Worm (Caenorhabditis elegans): ENCODE results near the gene fbxa-4.

Gene fbxa-4

DNA sequence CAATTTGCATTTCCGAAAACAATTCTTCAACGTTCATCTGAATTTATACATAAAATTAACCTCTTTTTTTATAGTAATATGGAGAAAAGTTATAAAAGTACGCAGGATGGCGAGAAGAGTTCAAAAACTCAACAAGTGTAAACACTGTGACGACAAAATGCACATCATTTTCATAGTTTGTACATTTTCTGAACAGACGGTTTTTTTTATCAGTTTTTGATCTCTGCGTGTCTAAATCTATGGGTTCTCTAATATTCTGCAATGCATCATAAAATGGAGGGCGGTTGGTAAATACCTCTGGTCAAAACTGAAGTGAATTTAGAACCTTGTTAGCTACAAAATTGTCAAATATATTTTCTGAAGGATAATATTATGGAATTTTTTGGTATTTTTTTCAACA, at the start of gene fbxa-4:
Gene fbxa-4 (minus strand): TSS at position 93 of the 400 bp plus-strand sequence.
- TF ChIP-seq T22C8.4 (GFP tag; IDR thresholded peaks at IDR 0.05) (no peak), flt-1 (GFP tag; IDR thresholded peaks at IDR 0.05) (no peak), klf-2 (GFP tag; conservative IDR thresholded peaks at IDR 0.05) (no peak), ref-1 (GFP tag; conservative IDR thresholded peaks at IDR 0.05) (no peak), tab-1 (GFP tag; IDR thresholded peaks at IDR 0.05) (no peak), ztf-29 (GFP tag; IDR thresholded peaks at IDR 0.05) (no peak), med-1 (GFP tag; optimal IDR thresholded peaks at IDR 0.05; ENCODE audit: insufficient read depth) (no peak), cog-1 (tag; optimal IDR thresholded peaks at IDR 0.05) (no peak), ztf-23 (GFP tag; IDR thresholded peaks at IDR 0.05) (no peak)

DNA sequence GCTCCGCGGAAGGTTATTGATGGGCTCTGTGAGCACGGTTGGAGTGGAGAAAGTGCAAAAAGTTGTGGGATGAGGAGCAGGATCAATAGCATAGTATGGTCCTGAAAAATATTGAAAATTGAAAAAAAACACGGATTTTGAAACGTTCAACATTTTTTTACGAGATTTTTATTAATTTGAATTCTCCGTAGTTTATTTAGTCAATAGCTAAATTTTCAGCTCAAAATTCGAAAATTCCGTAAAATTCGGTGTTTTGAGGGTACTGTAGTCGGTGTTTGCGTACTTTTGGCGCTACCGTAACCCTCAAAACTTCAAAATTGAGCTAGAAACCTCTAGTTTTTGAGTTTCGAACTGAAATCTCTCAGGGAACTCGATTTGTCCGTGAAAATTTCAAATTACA, 43.5 kb upstream of the fbxa-4 start, which contains the start of gene pqn-42:
Gene pqn-42 (minus strand): TSS at position 101 of the 400 bp plus-strand sequence.
- TF ChIP-seq flt-1 (GFP tag; IDR thresholded peaks at IDR 0.05) (no peak), cog-1 (tag; optimal IDR thresholded peaks at IDR 0.05) (no peak), ztf-29 (GFP tag; IDR thresholded peaks at IDR 0.05) (no peak), ref-1 (GFP tag; conservative IDR thresholded peaks at IDR 0.05) (no peak), ztf-23 (GFP tag; IDR thresholded peaks at IDR 0.05) (no peak), T22C8.4 (GFP tag; IDR thresholded peaks at IDR 0.05) (no peak), med-1 (GFP tag; optimal IDR thresholded peaks at IDR 0.05; ENCODE audit: insufficient read depth) (no peak), tab-1 (GFP tag; IDR thresholded peaks at IDR 0.05) (no peak)

DNA sequence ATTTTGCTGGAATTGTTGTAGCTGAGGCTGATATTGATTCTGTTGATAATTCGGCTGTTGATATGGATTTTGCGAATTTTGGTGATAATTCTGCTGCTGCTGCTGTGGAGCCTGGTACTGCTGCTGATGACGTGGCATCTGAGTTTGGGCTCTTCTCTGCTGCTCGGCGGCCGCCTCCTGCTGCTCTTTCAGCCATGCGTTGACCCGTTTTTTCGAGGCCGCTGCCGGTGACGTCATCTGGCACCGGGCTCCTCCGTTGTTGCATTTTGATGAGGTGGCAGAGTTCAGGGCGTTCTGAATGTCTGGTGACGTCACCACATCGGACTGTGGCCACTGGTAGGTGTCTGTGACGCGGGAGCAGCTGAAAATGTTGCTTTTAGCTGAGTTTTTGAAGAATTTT, 41.6 kb upstream of the fbxa-4 start:
- TF ChIP-seq klf-2 (GFP tag; conservative IDR thresholded peaks at IDR 0.05) (no peak), ztf-23 (GFP tag; IDR thresholded peaks at IDR 0.05) (no peak), tab-1 (GFP tag; IDR thresholded peaks at IDR 0.05) (no peak), cog-1 (tag; optimal IDR thresholded peaks at IDR 0.05) (no peak), ztf-29 (GFP tag; IDR thresholded peaks at IDR 0.05) (no peak), med-1 (GFP tag; optimal IDR thresholded peaks at IDR 0.05; ENCODE audit: insufficient read depth) (no peak), T22C8.4 (GFP tag; IDR thresholded peaks at IDR 0.05) (no peak), ref-1 (GFP tag; conservative IDR thresholded peaks at IDR 0.05) (no peak), flt-1 (GFP tag; IDR thresholded peaks at IDR 0.05) (no peak)

DNA sequence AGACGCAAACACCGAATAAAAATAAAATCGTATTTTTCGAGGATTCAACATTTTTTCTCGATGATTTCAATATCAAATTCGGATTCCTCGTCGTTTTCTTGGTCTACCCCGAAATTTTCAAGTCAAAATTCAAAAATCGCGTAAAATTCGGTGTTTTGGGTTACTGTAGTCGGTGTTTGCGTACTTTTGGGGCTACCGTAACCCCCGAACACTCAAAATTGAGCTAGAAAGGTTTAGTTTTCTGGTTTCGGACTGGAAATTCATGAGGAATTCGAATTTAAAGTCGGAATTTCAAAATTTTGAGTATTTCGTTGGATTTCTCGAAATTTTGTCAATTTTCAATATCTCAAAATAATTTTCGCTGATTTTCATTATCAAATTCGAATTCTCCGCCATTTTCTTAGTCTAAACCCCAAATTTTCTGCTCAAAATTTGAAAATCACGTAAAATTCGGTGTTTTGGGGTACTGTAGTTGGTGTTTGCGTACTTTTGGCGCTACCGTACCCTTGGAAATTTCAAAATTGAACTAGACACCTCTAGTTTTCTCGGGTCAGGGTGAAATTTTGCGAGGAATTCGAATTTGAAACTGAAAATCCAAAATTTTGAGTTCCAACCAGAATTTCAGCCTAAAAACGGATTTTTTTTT, 40.7 kb upstream of the fbxa-4 start:
- TF ChIP-seq ztf-29 (GFP tag; IDR thresholded peaks at IDR 0.05) (no peak), ztf-23 (GFP tag; IDR thresholded peaks at IDR 0.05) (no peak), flt-1 (GFP tag; IDR thresholded peaks at IDR 0.05) (no peak), ref-1 (GFP tag; conservative IDR thresholded peaks at IDR 0.05) (no peak), tab-1 (GFP tag; IDR thresholded peaks at IDR 0.05) (no peak), T22C8.4 (GFP tag; IDR thresholded peaks at IDR 0.05) (no peak), med-1 (GFP tag; optimal IDR thresholded peaks at IDR 0.05; ENCODE audit: insufficient read depth) (no peak)

DNA sequence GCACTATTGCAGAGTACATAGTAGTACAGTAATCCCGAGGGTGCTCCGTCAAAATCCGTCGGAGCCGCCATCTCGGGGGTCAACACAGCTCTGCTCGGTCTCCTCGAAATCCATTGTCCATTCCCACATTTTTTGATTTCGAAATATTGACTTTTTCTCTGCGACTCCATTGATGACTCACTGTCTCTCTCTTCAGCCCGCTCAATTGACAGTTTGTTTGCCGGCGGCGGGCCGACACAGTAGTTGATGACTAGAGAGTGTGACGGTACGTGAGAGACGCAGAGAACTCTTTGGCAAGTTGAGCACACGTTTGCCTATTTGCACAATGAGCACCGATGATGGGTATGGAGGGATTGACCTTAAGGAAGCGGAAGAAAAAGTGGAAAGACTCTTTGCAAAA, 39.5 kb upstream of the fbxa-4 start:
- TF ChIP-seq flt-1 (GFP tag; IDR thresholded peaks at IDR 0.05) = no peak
- TF ChIP-seq klf-2 (GFP tag; conservative IDR thresholded peaks at IDR 0.05) = no peak
- TF ChIP-seq tab-1 (GFP tag; IDR thresholded peaks at IDR 0.05) = no peak
- TF ChIP-seq ztf-29 (GFP tag; IDR thresholded peaks at IDR 0.05) = no peak
- no peak for TF ChIP-seq cog-1 (tag; optimal IDR thresholded peaks at IDR 0.05)
- TF ChIP-seq ref-1 (GFP tag; conservative IDR thresholded peaks at IDR 0.05) = no peak
- TF ChIP-seq T22C8.4 (GFP tag; IDR thresholded peaks at IDR 0.05) = no peak
- TF ChIP-seq med-1 (GFP tag; optimal IDR thresholded peaks at IDR 0.05; ENCODE audit: insufficient read depth) = no peak
- no peak for TF ChIP-seq ztf-23 (GFP tag; IDR thresholded peaks at IDR 0.05)

DNA sequence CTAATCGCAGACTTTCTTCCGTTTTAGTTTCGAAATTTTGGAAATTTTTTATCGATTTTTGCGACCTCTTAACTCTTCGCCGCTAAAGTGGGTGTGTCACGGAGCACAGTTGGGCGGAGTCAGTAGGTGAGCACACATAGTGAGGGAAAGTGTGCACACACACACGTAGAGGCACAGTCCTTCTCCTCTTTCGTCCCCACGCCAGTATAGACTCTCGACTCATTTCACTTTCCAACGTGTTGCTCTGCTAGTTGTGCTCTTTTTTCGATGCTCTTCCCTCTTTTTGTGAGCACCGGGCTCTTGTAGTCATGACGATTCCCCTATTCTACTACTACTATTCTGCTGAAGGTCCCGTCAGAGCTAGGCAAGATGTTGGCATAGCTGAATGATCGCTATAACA, 37.2 kb upstream of the fbxa-4 start:
- TF ChIP-seq cog-1 (tag; optimal IDR thresholded peaks at IDR 0.05) (no peak), tab-1 (GFP tag; IDR thresholded peaks at IDR 0.05) (no peak), flt-1 (GFP tag; IDR thresholded peaks at IDR 0.05) (no peak), T22C8.4 (GFP tag; IDR thresholded peaks at IDR 0.05) (no peak; the same call in 1 of the 2 replicates), ref-1 (GFP tag; conservative IDR thresholded peaks at IDR 0.05) (no peak), klf-2 (GFP tag; conservative IDR thresholded peaks at IDR 0.05) (peak; percentile 50; the same call in 1 of the 2 replicates), ztf-29 (GFP tag; IDR thresholded peaks at IDR 0.05) (no peak), med-1 (GFP tag; optimal IDR thresholded peaks at IDR 0.05; ENCODE audit: insufficient read depth) (no peak)

DNA sequence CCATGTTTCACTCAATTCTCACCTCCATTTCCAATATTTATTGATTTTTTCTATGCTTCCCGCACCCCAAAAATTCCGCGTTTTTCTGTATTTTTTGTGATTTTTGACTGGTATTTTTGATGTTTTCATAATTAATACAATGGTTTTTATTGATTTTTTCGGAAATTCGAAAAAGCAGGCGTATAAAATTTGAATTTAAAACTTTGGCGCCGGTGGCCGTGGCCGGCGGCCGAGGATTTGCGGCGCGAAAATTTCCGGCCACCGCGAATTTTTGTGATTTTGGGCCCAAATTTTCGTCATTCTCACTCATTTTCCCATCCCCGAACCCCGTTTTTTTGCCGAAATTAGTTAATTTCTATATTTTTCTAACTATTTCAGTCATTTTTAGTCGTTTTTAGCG, 35.7 kb upstream of the fbxa-4 start:
- TF ChIP-seq ref-1 (GFP tag; conservative IDR thresholded peaks at IDR 0.05) = no peak
- TF ChIP-seq T22C8.4 (GFP tag; IDR thresholded peaks at IDR 0.05) = peak; percentile 48
- TF ChIP-seq klf-2 (GFP tag; conservative IDR thresholded peaks at IDR 0.05) = 0 out of 2 replicates have a peak, but pooled peaks have one; percentile 34
- TF ChIP-seq flt-1 (GFP tag; IDR thresholded peaks at IDR 0.05) = no peak
- no peak for TF ChIP-seq ztf-23 (GFP tag; IDR thresholded peaks at IDR 0.05)

DNA sequence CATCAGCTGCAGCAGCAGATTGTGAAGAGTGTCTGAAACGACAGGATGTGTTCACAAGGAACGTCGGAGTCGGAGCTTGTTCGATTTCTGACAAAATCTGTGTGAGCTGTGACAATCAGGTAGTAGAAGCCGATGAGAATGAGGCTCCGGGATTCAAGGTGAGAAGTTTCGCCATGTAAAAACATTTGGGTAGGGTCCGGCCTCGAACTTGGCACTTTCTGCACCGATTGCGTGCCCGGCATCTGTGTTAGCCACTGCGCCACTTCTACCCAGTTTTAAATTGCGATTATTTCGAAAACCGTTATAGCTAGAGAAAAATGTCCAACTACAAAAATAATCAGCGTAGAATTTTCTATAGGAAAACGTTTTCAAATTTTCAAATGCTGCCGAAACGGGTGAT, 31.4 kb upstream of the fbxa-4 start:
- TF ChIP-seq flt-1 (GFP tag; IDR thresholded peaks at IDR 0.05) (no peak), cog-1 (tag; optimal IDR thresholded peaks at IDR 0.05) (no peak), tab-1 (GFP tag; IDR thresholded peaks at IDR 0.05) (no peak), klf-2 (GFP tag; conservative IDR thresholded peaks at IDR 0.05) (no peak), med-1 (GFP tag; optimal IDR thresholded peaks at IDR 0.05; ENCODE audit: insufficient read depth) (no peak), T22C8.4 (GFP tag; IDR thresholded peaks at IDR 0.05) (no peak), ztf-29 (GFP tag; IDR thresholded peaks at IDR 0.05) (no peak), ref-1 (GFP tag; conservative IDR thresholded peaks at IDR 0.05) (no peak), ztf-23 (GFP tag; IDR thresholded peaks at IDR 0.05) (no peak)

DNA sequence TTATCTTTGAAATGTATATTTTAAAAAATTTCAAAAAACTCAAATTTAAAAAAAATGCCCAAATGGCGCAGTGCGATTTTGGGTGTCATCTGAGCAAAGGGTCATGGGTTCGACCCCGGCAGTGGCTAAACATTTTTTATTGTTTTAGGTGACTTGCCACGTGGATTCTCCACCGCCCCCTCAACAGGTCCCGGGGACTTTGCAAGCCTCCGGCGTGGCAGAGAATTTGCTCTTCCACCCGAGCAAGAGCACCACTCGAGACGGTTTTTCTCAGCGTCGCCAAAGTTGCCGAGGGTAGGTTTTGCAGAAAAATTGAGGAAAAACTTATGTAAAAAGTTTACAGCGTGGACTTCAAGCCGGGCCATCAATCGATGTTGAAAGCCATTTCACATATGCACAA, 29.8 kb upstream of the fbxa-4 start:
- no peak for TF ChIP-seq med-1 (GFP tag; optimal IDR thresholded peaks at IDR 0.05; ENCODE audit: insufficient read depth)
- no peak for TF ChIP-seq ztf-23 (GFP tag; IDR thresholded peaks at IDR 0.05)
- TF ChIP-seq klf-2 (GFP tag; conservative IDR thresholded peaks at IDR 0.05) = no peak

DNA sequence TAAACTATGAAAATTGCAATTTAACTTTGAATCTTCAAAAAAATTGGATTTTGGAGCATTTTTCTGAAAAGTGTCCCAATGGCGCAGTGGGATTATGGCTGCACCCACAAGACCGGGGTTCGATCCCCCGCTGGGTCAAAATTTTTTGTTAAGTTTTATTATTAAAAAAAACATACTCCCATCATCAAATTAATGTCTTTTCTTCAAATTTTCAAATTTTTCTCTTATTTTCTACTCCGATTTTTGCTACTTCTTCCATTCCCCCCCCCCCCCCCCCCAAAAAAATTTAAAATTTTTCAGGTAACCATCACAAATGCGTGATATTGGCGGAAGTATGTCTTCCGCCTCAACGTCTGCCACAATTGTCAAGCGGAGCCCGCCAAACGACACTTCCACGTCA, 27.6 kb upstream of the fbxa-4 start, which contains the start of gene vab-19:
Gene vab-19 (plus strand): TSS at position 301 of the 400 bp plus-strand sequence.
- TF ChIP-seq tab-1 (GFP tag; IDR thresholded peaks at IDR 0.05) (no peak), flt-1 (GFP tag; IDR thresholded peaks at IDR 0.05) (no peak), med-1 (GFP tag; optimal IDR thresholded peaks at IDR 0.05; ENCODE audit: insufficient read depth) (no peak), klf-2 (GFP tag; conservative IDR thresholded peaks at IDR 0.05) (no peak), ref-1 (GFP tag; conservative IDR thresholded peaks at IDR 0.05) (no peak), T22C8.4 (GFP tag; IDR thresholded peaks at IDR 0.05) (no peak), ztf-29 (GFP tag; IDR thresholded peaks at IDR 0.05) (no peak), ztf-23 (GFP tag; IDR thresholded peaks at IDR 0.05) (no peak), cog-1 (tag; optimal IDR thresholded peaks at IDR 0.05) (no peak)
